Worm (Caenorhabditis elegans): Measurements from ENCODE around the gene scl-17.
"Not testable (repeated sequence)": the region's sequence is repeated elsewhere in the genome, so short reads cannot be mapped to it uniquely, and the experiment has no call there.

- not testable (repeated sequence) for TF ChIP-seq C34B4.2 (tag; optimal IDR thresholded peaks at IDR 0.05); ama-1 (optimal IDR thresholded peaks at IDR 0.05); pag-3 (tag; optimal IDR thresholded peaks at IDR 0.05; ENCODE audit: borderline replicate concordance, insufficient read depth); ceh-63 (GFP tag; optimal IDR thresholded peaks at IDR 0.05); alr-1 (tag; optimal IDR thresholded peaks at IDR 0.05; ENCODE audit: borderline replicate concordance); lin-39 (tag; optimal IDR thresholded peaks at IDR 0.05); nhr-237 (tag; optimal IDR thresholded peaks at IDR 0.05); lin-14 (GFP tag; optimal IDR thresholded peaks at IDR 0.05)
Observed at ce11 chrII:1467711-1468110, 22.7 kb downstream of the scl-17 start, which contains the start of gene Y51H7C.1.
